Fruit fly (Drosophila melanogaster): ENCODE data around the gene Npc2g.

Npc2g gene

dm6 chr3R:30745104-30745503 is at the start of gene Npc2g:
Npc2g (minus strand) TSS chr3R:30745263.
- no peak for TF ChIP-seq psq (optimal IDR thresholded peaks at IDR 0.05)
- no peak for TF ChIP-seq EcR (GFP tag; optimal IDR thresholded peaks at IDR 0.05)
- TF ChIP-seq Dll (optimal IDR thresholded peaks at IDR 0.05), result no peak
- TF ChIP-seq usp (GFP tag; optimal IDR thresholded peaks at IDR 0.05), result no peak
- no peak for TF ChIP-seq CG8478 (optimal IDR thresholded peaks at IDR 0.05)
- no peak for TF ChIP-seq pan (optimal IDR thresholded peaks at IDR 0.05)

- TF ChIP-seq CG8478 (optimal IDR thresholded peaks at IDR 0.05), result no peak
- no peak for TF ChIP-seq Dll (optimal IDR thresholded peaks at IDR 0.05)
These were observed 47.9 kb upstream of the Npc2g start for dm6 chr3R:30792959-30793358.

dm6 chr3R:30789363-30789762 is 44.3 kb upstream of the Npc2g start:
- TF ChIP-seq usp (GFP tag; optimal IDR thresholded peaks at IDR 0.05) (no peak), Dll (optimal IDR thresholded peaks at IDR 0.05) (no peak), CG8478 (optimal IDR thresholded peaks at IDR 0.05) (no peak), psq (optimal IDR thresholded peaks at IDR 0.05) (no peak), pan (optimal IDR thresholded peaks at IDR 0.05) (no peak), EcR (GFP tag; optimal IDR thresholded peaks at IDR 0.05) (no peak)

dm6 chr3R:30782553-30782952 is 37.5 kb upstream of the Npc2g start:
- TF ChIP-seq EcR (GFP tag; optimal IDR thresholded peaks at IDR 0.05) (no peak), CG8478 (optimal IDR thresholded peaks at IDR 0.05) (no peak), usp (GFP tag; optimal IDR thresholded peaks at IDR 0.05) (no peak), pan (optimal IDR thresholded peaks at IDR 0.05) (no peak), Dll (optimal IDR thresholded peaks at IDR 0.05) (no peak), psq (optimal IDR thresholded peaks at IDR 0.05) (no peak)

- TF ChIP-seq usp (GFP tag; optimal IDR thresholded peaks at IDR 0.05) (no peak), psq (optimal IDR thresholded peaks at IDR 0.05) (no peak), Dll (optimal IDR thresholded peaks at IDR 0.05) (peak; percentile 38), pan (optimal IDR thresholded peaks at IDR 0.05) (no peak), EcR (GFP tag; optimal IDR thresholded peaks at IDR 0.05) (peak in 1 of 2 experiments; percentile 25), CG8478 (optimal IDR thresholded peaks at IDR 0.05) (no peak)
These were observed 36.6 kb upstream of the Npc2g start for dm6 chr3R:30781661-30782120.

DNA sequence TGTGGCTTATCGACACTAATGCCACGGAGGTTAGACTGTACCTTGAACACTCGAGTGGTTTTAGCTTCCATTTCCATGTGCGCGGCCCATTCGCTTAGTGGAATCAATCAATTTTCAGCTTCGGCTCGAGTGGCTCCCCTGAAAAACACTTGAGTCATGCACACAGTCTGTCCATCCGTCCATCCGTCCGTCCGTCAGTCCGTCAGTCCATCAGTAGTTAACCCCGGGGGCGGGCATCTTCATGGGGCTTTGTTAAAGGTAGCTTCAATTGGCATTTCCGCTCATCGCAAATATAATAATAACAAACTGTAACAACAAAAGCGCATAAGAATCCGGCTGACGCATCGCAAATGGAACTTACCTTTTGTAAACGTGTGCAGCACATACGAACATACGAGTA is 36.1 kb upstream of the Npc2g start:
- TF ChIP-seq usp (GFP tag; optimal IDR thresholded peaks at IDR 0.05) (no peak), Dll (optimal IDR thresholded peaks at IDR 0.05) (no peak), EcR (GFP tag; optimal IDR thresholded peaks at IDR 0.05) (no peak), psq (optimal IDR thresholded peaks at IDR 0.05) (no peak), CG8478 (optimal IDR thresholded peaks at IDR 0.05) (no peak), pan (optimal IDR thresholded peaks at IDR 0.05) (no peak)

DNA sequence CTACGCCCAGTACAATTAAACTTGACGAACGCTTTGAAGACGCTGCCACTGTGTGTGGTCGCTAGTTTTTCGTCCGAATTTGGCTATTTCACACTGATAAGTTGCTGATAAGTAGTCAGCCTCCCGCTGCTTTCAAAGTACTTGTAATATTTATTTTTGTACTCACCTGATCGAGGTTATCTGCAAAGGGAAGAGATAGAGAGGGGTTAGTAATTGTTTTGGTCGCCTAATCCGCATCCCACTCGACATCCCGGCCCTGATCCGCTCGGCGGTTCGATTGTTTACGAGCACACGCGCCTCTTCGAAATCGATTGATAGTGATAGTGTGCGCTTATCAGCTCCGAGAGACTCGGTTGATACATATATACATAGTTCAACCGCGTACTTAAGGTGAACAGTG is 35.4 kb upstream of the Npc2g start:
- TF ChIP-seq CG8478 (optimal IDR thresholded peaks at IDR 0.05) (no peak), usp (GFP tag; optimal IDR thresholded peaks at IDR 0.05) (no peak), Dll (optimal IDR thresholded peaks at IDR 0.05) (no peak), psq (optimal IDR thresholded peaks at IDR 0.05) (no peak), pan (optimal IDR thresholded peaks at IDR 0.05) (no peak), EcR (GFP tag; optimal IDR thresholded peaks at IDR 0.05) (no peak)

dm6 chr3R:30779257-30779656 is 34.2 kb upstream of the Npc2g start:
- TF ChIP-seq psq (optimal IDR thresholded peaks at IDR 0.05), result no peak
- TF ChIP-seq usp (GFP tag; optimal IDR thresholded peaks at IDR 0.05), result no peak
- no peak for TF ChIP-seq CG8478 (optimal IDR thresholded peaks at IDR 0.05)
- TF ChIP-seq pan (optimal IDR thresholded peaks at IDR 0.05), result no peak
- TF ChIP-seq EcR (GFP tag; optimal IDR thresholded peaks at IDR 0.05), result no peak
- TF ChIP-seq Dll (optimal IDR thresholded peaks at IDR 0.05), result no peak

- TF ChIP-seq usp (GFP tag; optimal IDR thresholded peaks at IDR 0.05), result no peak
- TF ChIP-seq pan (optimal IDR thresholded peaks at IDR 0.05), result no peak
- no peak for TF ChIP-seq psq (optimal IDR thresholded peaks at IDR 0.05)
- TF ChIP-seq EcR (GFP tag; optimal IDR thresholded peaks at IDR 0.05), result no peak
- TF ChIP-seq Dll (optimal IDR thresholded peaks at IDR 0.05), result no peak
- no peak for TF ChIP-seq CG8478 (optimal IDR thresholded peaks at IDR 0.05)
These were observed 30.9 kb upstream of the Npc2g start for dm6 chr3R:30775933-30776332.

- TF ChIP-seq psq (optimal IDR thresholded peaks at IDR 0.05) (no peak), Dll (optimal IDR thresholded peaks at IDR 0.05) (no peak), EcR (GFP tag; optimal IDR thresholded peaks at IDR 0.05) (no peak), usp (GFP tag; optimal IDR thresholded peaks at IDR 0.05) (no peak), CG8478 (optimal IDR thresholded peaks at IDR 0.05) (no peak), pan (optimal IDR thresholded peaks at IDR 0.05) (no peak)
These were observed 30.2 kb upstream of the Npc2g start for dm6 chr3R:30775249-30775648.

DNA sequence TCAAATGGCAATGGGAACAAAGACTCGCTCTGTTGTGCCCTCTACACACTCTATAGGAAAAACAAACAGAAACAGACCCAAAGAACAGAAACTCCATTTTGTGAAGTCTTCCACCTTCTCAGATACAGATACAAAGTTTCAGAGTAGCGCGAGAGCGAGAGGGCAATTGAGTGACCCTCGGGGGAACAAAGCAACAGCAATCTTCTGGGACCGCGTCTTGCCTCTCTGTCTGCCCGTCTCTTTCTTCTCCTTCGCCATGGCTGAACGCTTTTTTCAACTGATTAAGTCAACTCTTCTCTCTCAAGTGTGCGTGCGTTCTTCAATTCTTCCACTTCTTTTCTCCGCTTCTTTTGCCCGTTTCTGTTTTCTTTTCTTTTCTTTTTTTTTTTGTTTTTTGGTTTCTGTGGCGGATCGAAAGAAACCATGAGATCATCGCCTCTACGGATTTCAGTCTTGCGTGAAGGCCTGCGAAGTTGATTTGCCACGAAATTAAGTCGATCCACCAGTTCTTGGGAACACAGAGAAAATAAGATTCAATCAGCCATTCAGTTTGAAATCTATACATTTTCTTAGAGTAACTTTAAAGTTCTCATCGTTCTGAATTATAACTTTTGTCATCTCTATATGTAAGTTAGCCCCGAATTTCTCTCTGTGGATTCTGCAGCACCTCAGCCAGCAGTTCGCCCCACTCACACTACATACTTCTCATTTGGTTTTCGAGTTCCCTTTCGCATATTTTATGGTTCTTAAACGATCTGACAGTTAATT is 27.9 kb upstream of the Npc2g start:
- TF ChIP-seq usp (GFP tag; optimal IDR thresholded peaks at IDR 0.05), result no peak
- TF ChIP-seq CG8478 (optimal IDR thresholded peaks at IDR 0.05), result no peak
- no peak for TF ChIP-seq EcR (GFP tag; optimal IDR thresholded peaks at IDR 0.05)
- no peak for TF ChIP-seq psq (optimal IDR thresholded peaks at IDR 0.05)
- no peak for TF ChIP-seq pan (optimal IDR thresholded peaks at IDR 0.05)
- no peak for TF ChIP-seq Dll (optimal IDR thresholded peaks at IDR 0.05)

DNA sequence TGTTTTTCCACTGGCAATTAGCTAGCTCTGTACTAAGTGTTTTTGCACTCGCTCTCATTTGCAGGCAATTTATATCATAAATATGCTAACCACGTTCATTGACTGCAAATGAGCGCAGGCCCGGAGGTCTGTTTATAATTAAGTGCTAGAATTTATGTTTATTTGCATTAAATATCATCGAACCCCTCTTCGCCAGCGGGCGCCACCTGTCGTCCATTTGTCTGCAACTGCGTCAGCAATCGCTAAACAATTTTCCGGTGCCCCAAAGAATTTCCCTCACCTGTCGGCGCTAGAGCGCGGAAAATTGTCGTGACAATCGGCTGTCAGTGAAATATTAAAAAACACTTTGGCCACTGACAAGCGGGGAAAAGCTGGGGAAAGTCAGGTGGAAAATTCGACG is 25.6 kb upstream of the Npc2g start:
- no peak for TF ChIP-seq EcR (GFP tag; optimal IDR thresholded peaks at IDR 0.05)
- no peak for TF ChIP-seq CG8478 (optimal IDR thresholded peaks at IDR 0.05)
- no peak for TF ChIP-seq pan (optimal IDR thresholded peaks at IDR 0.05)
- no peak for TF ChIP-seq Dll (optimal IDR thresholded peaks at IDR 0.05)
- TF ChIP-seq usp (GFP tag; optimal IDR thresholded peaks at IDR 0.05), result no peak
- TF ChIP-seq psq (optimal IDR thresholded peaks at IDR 0.05), result no peak

All from whole organism.